Fruit fly (Drosophila melanogaster) Kc167 (cell line): ENCODE measurements around the gene Jhbp4.

Experiments used
- Myc ChIP-seq: fragments of >200 bp; optimal IDR thresholded peaks from 2 replicates; lab custom pipeline; 2017; ENCODE audit warnings: missing external identifiers
- Sin3A ChIP-seq: fragments of >200 bp; optimal IDR thresholded peaks from 2 replicates; lab custom pipeline; 2018; ENCODE audit warnings: missing external identifiers
- h ChIP-seq: fragments of >200 bp; optimal IDR thresholded peaks from 3 replicates; lab custom pipeline; 2018; ENCODE audit warnings: missing external identifiers
- insv ChIP-seq: fragments of >200 bp; optimal IDR thresholded peaks from 3 replicates; lab custom pipeline; 2018; ENCODE audit warnings: missing external identifiers
- psq ChIP-seq: fragments of >200 bp; optimal IDR thresholded peaks from 2 replicates; lab custom pipeline; 2017; ENCODE audit warnings: missing external identifiers
- ttk ChIP-seq: sonication (Bioruptor generic); optimal IDR thresholded peaks from 2 replicates; lab custom pipeline; 2017; ENCODE audit warnings: missing external identifiers

DNA sequence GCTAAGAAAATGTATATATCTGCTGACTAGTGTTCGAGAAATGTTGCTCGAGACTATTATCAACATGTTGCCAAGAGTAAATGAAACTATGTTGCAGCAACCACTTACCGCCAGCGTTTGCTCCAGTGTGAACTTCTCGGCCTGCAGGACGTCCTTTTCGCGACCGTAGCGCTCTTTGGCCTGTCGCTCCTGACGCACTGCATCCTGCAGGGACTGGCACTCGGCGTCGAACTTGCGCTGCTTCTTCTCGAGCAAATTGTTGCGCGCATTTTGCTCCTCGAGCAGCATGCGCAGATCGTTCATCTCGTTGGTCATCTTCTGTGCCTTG is 29.2 kb downstream of the Jhbp4 start:
- TF ChIP-seq psq (no peak), Sin3A (lab: Kevin White, UChicago) (no peak), h (lab: Kevin White, UChicago) (no peak), Myc (lab: Kevin White, UChicago) (no peak), ttk (lab: Kevin White, UChicago) (no peak), insv (no peak)
